ENCODE assay signal across 5 fruit fly cellular contexts in the genomic region with DNA sequence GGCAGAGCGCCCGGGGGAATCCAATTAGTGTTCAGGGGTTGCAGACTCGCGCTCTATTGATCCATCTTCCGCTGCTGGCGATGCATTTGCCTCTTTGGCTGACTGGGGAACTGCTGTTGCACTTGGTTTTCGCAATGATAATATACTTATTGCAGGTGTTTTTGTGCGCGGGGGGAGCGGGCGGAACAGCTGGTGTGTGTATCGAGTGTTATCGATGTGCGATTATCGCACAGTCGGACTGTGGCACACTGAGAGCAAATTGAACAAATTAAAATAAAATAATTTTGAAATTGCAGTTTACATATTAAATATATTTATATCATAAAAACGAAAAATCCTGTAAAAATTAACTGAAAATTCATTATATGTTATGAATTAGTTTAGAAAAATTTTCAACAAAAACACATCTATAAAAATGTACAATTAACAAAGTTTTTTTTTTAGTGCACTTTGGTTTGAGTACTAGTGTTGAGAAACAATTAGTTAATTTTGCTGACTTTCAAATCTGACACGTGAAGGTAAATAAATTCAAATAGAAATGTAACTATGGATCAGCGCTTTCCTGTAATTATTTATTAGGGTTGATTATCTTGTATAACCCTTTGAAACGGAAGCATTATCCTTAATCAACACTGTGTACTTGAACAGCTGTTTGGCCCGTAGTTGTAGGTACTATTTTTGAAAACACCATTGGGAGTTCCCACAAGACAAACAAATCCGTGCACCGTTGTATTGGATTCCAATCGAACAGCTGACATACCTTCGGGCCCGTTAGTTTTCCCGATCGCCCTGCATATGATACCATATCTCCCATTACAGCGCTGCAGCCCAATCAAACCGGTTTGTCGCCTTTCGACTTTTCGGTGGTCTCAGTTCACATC.
TF ChIP-seq lines count a peak whose summit lies in the region.

Gene Wdr37 (minus strand): TSS at position 168 of the 881 bp plus-strand sequence.
Gene koko (plus strand): TSS at position 478 of the 881 bp plus-strand sequence.

TF ChIP-seq in whole organism, adult, 20 proteins besides CTCF, POLR2A, EP300 and RAD21 (continued from another document):
- TF ChIP-seq ovo (GFP tag; optimal IDR thresholded peaks at IDR 0.05; lab: Kevin White, UChicago): peak; percentile 91
- TF ChIP-seq tj (GFP tag; optimal IDR thresholded peaks at IDR 0.05; lab: Kevin White, UChicago): peak; percentile 98
- peak; percentile 85 for TF ChIP-seq pad (GFP tag; optimal IDR thresholded peaks at IDR 0.05; lab: Kevin White, UChicago)
- peak; percentile 97 for TF ChIP-seq CG11617 (GFP tag; optimal IDR thresholded peaks at IDR 0.05; lab: Kevin White, UChicago)
- TF ChIP-seq CG1620 (GFP tag; optimal IDR thresholded peaks at IDR 0.05; lab: Kevin White, UChicago): peak; percentile 91

TF ChIP-seq in whole organism, embryonic, 481 proteins besides CTCF, POLR2A, EP300 and RAD21 (continued from another document and continues in another):
- TF ChIP-seq HLH4C (GFP tag; IDR thresholded peaks at IDR 0.05; lab: Robert Waterston, UW; ENCODE audit: partially characterized antibody) (peak; percentile 64; the same call in 2 of the 3 replicates), jumu (GFP tag; optimal IDR thresholded peaks at IDR 0.05; lab: Kevin White, UChicago) (peak; percentile 55), ken (GFP tag; IDR thresholded peaks at IDR 0.05; lab: Robert Waterston, UW) (peak; percentile 88), CG15011 (GFP tag; optimal IDR thresholded peaks at IDR 0.05; lab: Kevin White, UChicago) (peak; percentile 92), CG3407 (GFP tag; optimal IDR thresholded peaks at IDR 0.05; lab: Kevin White, UChicago) (peak; percentile 93), CG3847 (GFP tag; IDR thresholded peaks at IDR 0.05; lab: Robert Waterston, UW) (peak; percentile 98), CG18764 (GFP tag; optimal IDR thresholded peaks at IDR 0.05; lab: Kevin White, UChicago) (peak; percentile 94), HLH3B (GFP tag; IDR thresholded peaks at IDR 0.05; lab: Robert Waterston, UW) (peak; percentile 99), zen (tag; optimal IDR thresholded peaks at IDR 0.05; lab: Kevin White, UChicago) (peak; percentile 98), CG4282 (GFP tag; optimal IDR thresholded peaks at IDR 0.05; lab: Kevin White, UChicago) (no peak), lola (GFP tag; optimal IDR thresholded peaks at IDR 0.05; lab: Kevin White, UChicago) (peak in 1 of 3 experiments; percentile 98), CG13296 (GFP tag; optimal IDR thresholded peaks at IDR 0.05; lab: Kevin White, UChicago) (peak; percentile 90), z (GFP tag; IDR thresholded peaks at IDR 0.05; lab: Robert Waterston, UW) (0 out of 3 replicates have a peak, but pooled peaks have one; percentile 8), CG9437 (GFP tag; optimal IDR thresholded peaks at IDR 0.05; lab: Kevin White, UChicago) (peak; percentile 94), vnd (GFP tag; IDR thresholded peaks at IDR 0.05; lab: Robert Waterston, UW; ENCODE audit: partially characterized antibody) (no peak; the same call in 1 of the 3 replicates), CG34376 (GFP tag; optimal IDR thresholded peaks at IDR 0.05; lab: Kevin White, UChicago) (peak; percentile 86), Hmr (GFP tag; optimal IDR thresholded peaks at IDR 0.05; lab: Kevin White, UChicago) (peak; percentile 96), exex (tag; optimal IDR thresholded peaks at IDR 0.05; lab: Kevin White, UChicago) (peak; percentile 85), Adf1 (GFP tag; IDR thresholded peaks at IDR 0.05; lab: Robert Waterston, UW) (peak; percentile 84), wor (GFP tag; IDR thresholded peaks at IDR 0.05; lab: Robert Waterston, UW) (peak; percentile 97), Antp (GFP tag; optimal IDR thresholded peaks at IDR 0.05; lab: Kevin White, UChicago) (peak; percentile 81), CG3995 (GFP tag; optimal IDR thresholded peaks at IDR 0.05; lab: Kevin White, UChicago) (peak; percentile 52), CoRest (tag; optimal IDR thresholded peaks at IDR 0.05; lab: Kevin White, UChicago) (peak; percentile 99), Spps (tag; optimal IDR thresholded peaks at IDR 0.05; lab: Kevin White, UChicago) (peak; percentile 96), crol (GFP tag; IDR thresholded peaks at IDR 0.05; lab: Robert Waterston, UW) (peak; percentile 98), onecut (GFP tag; IDR thresholded peaks at IDR 0.05; lab: Robert Waterston, UW) (peak; percentile 89), ase (GFP tag; IDR thresholded peaks at IDR 0.05; lab: Robert Waterston, UW) (peak; percentile 94)

TF ChIP-seq in whole organism, prepupa, 60 proteins besides CTCF, POLR2A, EP300 and RAD21 (continued from another document and continues in another):
- TF ChIP-seq ss (GFP tag; optimal IDR thresholded peaks at IDR 0.05; lab: Kevin White, UChicago) (peak; percentile 87 to 94), CG9139 (GFP tag; optimal IDR thresholded peaks at IDR 0.05; lab: Kevin White, UChicago) (peak; percentile 89), Blimp-1 (GFP tag; optimal IDR thresholded peaks at IDR 0.05; lab: Kevin White, UChicago) (peak; percentile 83), CG3032 (tag; optimal IDR thresholded peaks at IDR 0.05; lab: Kevin White, UChicago) (peak; percentile 98), Hr39 (GFP tag; optimal IDR thresholded peaks at IDR 0.05; lab: Kevin White, UChicago) (peak; percentile 82), CG32006 (GFP tag; optimal IDR thresholded peaks at IDR 0.05; lab: Kevin White, UChicago) (peak; percentile 96), fkh (GFP tag; optimal IDR thresholded peaks at IDR 0.05; lab: Kevin White, UChicago) (peak; percentile 79), salr (GFP tag; optimal IDR thresholded peaks at IDR 0.05; lab: Kevin White, UChicago) (peak; percentile 43 to 96), vri (GFP tag; optimal IDR thresholded peaks at IDR 0.05; lab: Kevin White, UChicago) (peak; percentile 86), Sox15 (GFP tag; optimal IDR thresholded peaks at IDR 0.05; lab: Kevin White, UChicago) (peak; percentile 90), CG6163 (GFP tag; IDR thresholded peaks at IDR 0.05; lab: Robert Waterston, UW) (peak; percentile 96), spab (GFP tag; optimal IDR thresholded peaks at IDR 0.05; lab: Kevin White, UChicago) (peak; percentile 87), Met (GFP tag; optimal IDR thresholded peaks at IDR 0.05; lab: Kevin White, UChicago) (peak; percentile 90), CG31627 (GFP tag; optimal IDR thresholded peaks at IDR 0.05; lab: Kevin White, UChicago) (peak; percentile 89), CG11902 (GFP tag; optimal IDR thresholded peaks at IDR 0.05; lab: Kevin White, UChicago) (peak; percentile 90), Hr4 (GFP tag; optimal IDR thresholded peaks at IDR 0.05; lab: Kevin White, UChicago) (peak; percentile 92), CG6808 (GFP tag; optimal IDR thresholded peaks at IDR 0.05; lab: Kevin White, UChicago) (peak; percentile 72), CG8119 (GFP tag; IDR thresholded peaks at IDR 0.05; lab: Robert Waterston, UW) (peak; percentile 98), CG10631 (GFP tag; optimal IDR thresholded peaks at IDR 0.05; lab: Kevin White, UChicago) (peak; percentile 98), CG6854 (GFP tag; optimal IDR thresholded peaks at IDR 0.05; lab: Kevin White, UChicago) (peak; percentile 65), CG6276 (GFP tag; optimal IDR thresholded peaks at IDR 0.05; lab: Kevin White, UChicago) (peak; percentile 85), CG16779 (tag; optimal IDR thresholded peaks at IDR 0.05; lab: Kevin White, UChicago) (peak; percentile 85), svp (GFP tag; lab: Kevin White, UChicago) (peak; percentile 96), fd85E (GFP tag; optimal IDR thresholded peaks at IDR 0.05; lab: Kevin White, UChicago) (peak; percentile 78), CG7368 (GFP tag; optimal IDR thresholded peaks at IDR 0.05; lab: Kevin White, UChicago) (peak; percentile 86), CG6792 (GFP tag; optimal IDR thresholded peaks at IDR 0.05; lab: Kevin White, UChicago) (peak; percentile 94), acj6 (GFP tag; optimal IDR thresholded peaks at IDR 0.05; lab: Kevin White, UChicago) (peak; percentile 96), Ets21C (GFP tag; optimal IDR thresholded peaks at IDR 0.05; lab: Kevin White, UChicago) (peak; percentile 82), lz (GFP tag; optimal IDR thresholded peaks at IDR 0.05; lab: Kevin White, UChicago) (peak; percentile 89), dac (GFP tag; optimal IDR thresholded peaks at IDR 0.05; lab: Kevin White, UChicago) (peak; percentile 78)

TF ChIP-seq in whole organism, pupa, 21 proteins besides CTCF, POLR2A, EP300 and RAD21 (continued from another document):
- peak; percentile 95 for TF ChIP-seq rn (GFP tag; IDR thresholded peaks at IDR 0.05; lab: Robert Waterston, UW)
- TF ChIP-seq CG34367 (tag; optimal IDR thresholded peaks at IDR 0.05; lab: Kevin White, UChicago): peak; percentile 92
- peak; percentile 97 for TF ChIP-seq CG17806 (tag; optimal IDR thresholded peaks at IDR 0.05; lab: Kevin White, UChicago)

TF ChIP-seq in whole organism, wandering third instar larva, 38 proteins besides CTCF, POLR2A, EP300 and RAD21 (continued from another document):
- TF ChIP-seq foxo (GFP tag; optimal IDR thresholded peaks at IDR 0.05; lab: Kevin White, UChicago) (peak in 1 of 2 experiments; percentile 98), brk (GFP tag; optimal IDR thresholded peaks at IDR 0.05; lab: Kevin White, UChicago) (peak; percentile 96), Hr78 (GFP tag; optimal IDR thresholded peaks at IDR 0.05; lab: Kevin White, UChicago) (no peak), jim (GFP tag; optimal IDR thresholded peaks at IDR 0.05; lab: Kevin White, UChicago) (peak; percentile 21), OdsH (GFP tag; optimal IDR thresholded peaks at IDR 0.05; lab: Kevin White, UChicago) (peak; percentile 97), Rel (GFP tag; optimal IDR thresholded peaks at IDR 0.05; lab: Kevin White, UChicago) (peak; percentile 54), Rel (tag; optimal IDR thresholded peaks at IDR 0.05; lab: Kevin White, UChicago) (peak; percentile 91), br (GFP tag; optimal IDR thresholded peaks at IDR 0.05; lab: Kevin White, UChicago) (peak; percentile 75), Abd-B (GFP tag; optimal IDR thresholded peaks at IDR 0.05; lab: Kevin White, UChicago) (no peak), sage (GFP tag; optimal IDR thresholded peaks at IDR 0.05; lab: Kevin White, UChicago) (peak; percentile 79), ey (GFP tag; optimal IDR thresholded peaks at IDR 0.05; lab: Kevin White, UChicago) (peak; percentile 78), CrebA (GFP tag; optimal IDR thresholded peaks at IDR 0.05; lab: Kevin White, UChicago; ENCODE audit: borderline replicate concordance) (no peak), Hr83 (GFP tag; optimal IDR thresholded peaks at IDR 0.05; lab: Kevin White, UChicago; ENCODE audit: poor library complexity, severe bottlenecking) (peak; percentile 93), usp (GFP tag; optimal IDR thresholded peaks at IDR 0.05; lab: Kevin White, UChicago) (no peak), woc (GFP tag; optimal IDR thresholded peaks at IDR 0.05; lab: Kevin White, UChicago) (peak; percentile 79), h (GFP tag; optimal IDR thresholded peaks at IDR 0.05; lab: Kevin White, UChicago) (peak; percentile 92), pan (optimal IDR thresholded peaks at IDR 0.05; lab: Kevin White, UChicago) (no peak), Dfd (GFP tag; optimal IDR thresholded peaks at IDR 0.05; lab: Kevin White, UChicago) (peak; percentile 88), Jra (GFP tag; optimal IDR thresholded peaks at IDR 0.05; lab: Kevin White, UChicago) (peak; percentile 94)
